Worm (Caenorhabditis elegans): ENCODE results near the gene F59B10.3.

DNA sequence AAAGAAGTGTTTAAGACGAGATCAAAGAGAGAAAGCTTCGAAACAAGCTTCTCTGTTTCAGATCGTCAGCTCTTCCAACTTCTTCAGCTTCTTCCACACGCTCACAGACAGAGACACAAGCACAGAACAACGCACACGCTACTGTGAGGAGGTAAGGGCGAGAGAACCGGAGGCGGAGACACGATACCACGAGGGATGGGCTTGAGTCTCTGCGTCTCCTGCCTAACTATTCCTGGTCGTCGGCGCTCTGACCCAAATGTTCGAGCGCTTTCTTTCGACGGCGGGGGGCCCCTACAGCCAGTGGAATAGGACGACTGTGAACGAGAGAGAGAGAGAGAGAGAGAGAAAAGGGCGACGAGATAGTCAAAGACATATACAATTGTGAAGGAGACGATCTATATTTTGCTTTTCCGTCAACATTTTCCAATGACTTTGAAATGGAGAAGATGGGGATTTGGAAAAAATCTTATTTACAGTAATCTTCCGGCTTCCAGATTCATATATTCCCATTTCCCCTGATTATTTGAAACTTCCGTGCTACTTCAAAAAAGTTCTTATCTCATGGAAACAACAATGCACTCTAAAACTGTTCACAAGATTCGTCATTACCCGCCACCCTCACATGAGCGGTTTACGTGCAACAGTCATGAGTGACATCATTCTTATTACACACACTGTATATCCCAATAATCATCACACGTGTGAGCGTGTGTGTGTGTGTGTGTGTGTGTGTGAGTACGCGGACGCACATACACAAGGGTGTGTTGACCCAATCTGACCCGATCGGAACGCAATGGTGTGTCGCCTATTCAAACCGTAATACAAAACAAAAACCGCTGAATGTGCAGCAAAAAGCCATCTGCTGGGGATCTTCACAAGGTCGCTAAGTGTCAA, 38.7 kb downstream of the F59B10.3 start:
- TF ChIP-seq ceh-16 (tag; optimal IDR thresholded peaks at IDR 0.05) (no peak), fkh-10 (GFP tag; optimal IDR thresholded peaks at IDR 0.05) (peak; percentile 93)
